Worm (Caenorhabditis elegans) whole organism, early embryonic: ENCODE data around the gene F55G11.4.

Experiments
- B0310.2 ChIP-seq: sonication (generic microtip); optimal IDR thresholded peaks from 2 replicates; lab custom pipeline; 2016; ENCODE audit warnings: mild to moderate bottlenecking, missing genetic modification characterization, missing compliant biosample characterization
- F13C5.2 ChIP-seq: sonication (generic microtip); optimal IDR thresholded peaks from 2 replicates; lab custom pipeline; 2017; ENCODE audit warnings: mild to moderate bottlenecking, missing genetic modification characterization, inconsistent platforms, missing compliant biosample characterization
- aly-1 ChIP-seq: sonication (generic microtip); optimal IDR thresholded peaks from 2 replicates; lab custom pipeline; 2016; ENCODE audit warnings: missing genetic modification characterization, missing compliant biosample characterization
- ama-1 ChIP-seq: fragments of 150-350 bp; optimal IDR thresholded peaks from 2 replicates; lab custom pipeline; 2014
- ceh-13 ChIP-seq: fragments of 200-800 bp; sonication (Bioruptor generic); optimal IDR thresholded peaks from 2 replicates; lab custom pipeline; 2018; ENCODE audit warnings: mild to moderate bottlenecking, missing genetic modification characterization, missing compliant biosample characterization
- ceh-36 ChIP-seq: sonication (generic microtip); optimal IDR thresholded peaks from 2 replicates; lab custom pipeline; 2016; ENCODE audit warnings: missing genetic modification characterization, inconsistent platforms, missing compliant biosample characterization
- ets-7 ChIP-seq: sonication (generic microtip); optimal IDR thresholded peaks from 2 replicates; lab custom pipeline; 2016; ENCODE audit warnings: missing genotype, missing genetic modification characterization, missing compliant biosample characterization
- flt-1 ChIP-seq: fragments of 200-800 bp; sonication (Bioruptor generic); IDR thresholded peaks from 2 replicates; pipeline ENCODE4 v1.3.6; 2022; ENCODE audit warnings: missing genetic modification characterization, missing compliant biosample characterization
- hmbx-1 ChIP-seq: sonication (generic microtip); optimal IDR thresholded peaks from 2 replicates; lab custom pipeline; 2016; ENCODE audit warnings: mild to moderate bottlenecking, missing genetic modification characterization, missing compliant biosample characterization
- hmg-4 ChIP-seq: fragments of 200-800 bp; sonication (Bioruptor generic); optimal IDR thresholded peaks from 2 replicates; lab custom pipeline; 2018; ENCODE audit warnings: mild to moderate bottlenecking, missing genetic modification characterization, missing compliant biosample characterization
- hnd-1 ChIP-seq: sonication (generic microtip); optimal IDR thresholded peaks from 2 replicates; lab custom pipeline; 2016; ENCODE audit warnings: missing genetic modification characterization, missing compliant biosample characterization
- pes-1 ChIP-seq: fragments of 200-800 bp; sonication (Bioruptor generic); IDR thresholded peaks from 2 replicates; pipeline ENCODE4 v1.3.6; 2022; ENCODE audit warnings: missing genetic modification reagents, missing genetic modification characterization, missing compliant biosample characterization
- scrt-1 ChIP-seq: fragments of 200-800 bp; sonication (Bioruptor generic); IDR thresholded peaks from 2 replicates; pipeline ENCODE4 v1.3.6; 2022; ENCODE audit warnings: missing genetic modification characterization, missing compliant biosample characterization
- sea-1 ChIP-seq: fragments of 200-800 bp; sonication (Bioruptor generic); conservative IDR thresholded peaks from 2 replicates; pipeline ENCODE4 v1.3.6; 2022; ENCODE audit warnings: missing genetic modification characterization, missing compliant biosample characterization
- tbx-11 ChIP-seq: fragments of 200-800 bp; sonication (Bioruptor generic); IDR thresholded peaks from 2 replicates; pipeline ENCODE4 v1.3.6; 2022; ENCODE audit warnings: missing genetic modification characterization, missing compliant biosample characterization
- tbx-37 ChIP-seq: fragments of 200-800 bp; sonication (Bioruptor generic); conservative IDR thresholded peaks from 2 replicates; pipeline ENCODE4 v1.3.6; 2022; ENCODE audit warnings: missing genetic modification reagents, missing genetic modification characterization, missing compliant biosample characterization
- tra-4 ChIP-seq: sonication (generic microtip); optimal IDR thresholded peaks from 2 replicates; lab custom pipeline; 2017; ENCODE audit warnings: missing genetic modification characterization, missing compliant biosample characterization

F55G11.4 gene

ce11 chrIV:13008405-13009208 is 35.2 kb downstream of the F55G11.4 start, which contains the start of gene mbk-2:
Gene mbk-2, plus strand, starts transcription at chrIV:13009158.
- TF ChIP-seq F13C5.2 (tag; lab: Kevin White, UChicago), result no peak
- no peak for TF ChIP-seq ama-1

ce11 chrIV:13009507-13009906 is 36.1 kb downstream of the F55G11.4 start:
- no peak for TF ChIP-seq tbx-11 (GFP tag; lab: Robert Waterston, UW)
- no peak for TF ChIP-seq pes-1 (GFP tag; lab: Robert Waterston, UW)
- no peak for TF ChIP-seq ceh-13 (GFP tag; lab: Kevin White, UChicago)
- TF ChIP-seq B0310.2 (tag; lab: Kevin White, UChicago), result no peak
- no peak for TF ChIP-seq scrt-1
- TF ChIP-seq flt-1 (GFP tag; lab: Robert Waterston, UW), result no peak
- TF ChIP-seq ama-1, result no peak
- TF ChIP-seq hnd-1 (tag; lab: Kevin White, UChicago), result no peak
- no peak for TF ChIP-seq aly-1
- no peak for TF ChIP-seq sea-1 (GFP tag; lab: Robert Waterston, UW)
- no peak for TF ChIP-seq ceh-36 (tag; lab: Kevin White, UChicago)
- TF ChIP-seq hmg-4 (GFP tag; lab: Kevin White, UChicago), result no peak
- TF ChIP-seq tra-4 (tag; lab: Kevin White, UChicago), result no peak
- TF ChIP-seq F13C5.2 (tag; lab: Kevin White, UChicago), result no peak
- no peak for TF ChIP-seq hmbx-1 (tag; lab: Kevin White, UChicago)

- no peak for TF ChIP-seq F13C5.2 (tag; lab: Kevin White, UChicago)
Observed at ce11 chrIV:13013231-13013630, 39.8 kb downstream of the F55G11.4 start.

- TF ChIP-seq aly-1 (no peak), hnd-1 (tag; lab: Kevin White, UChicago) (no peak), tbx-37 (GFP tag; lab: Robert Waterston, UW) (no peak), ceh-36 (tag; lab: Kevin White, UChicago) (no peak), ets-7 (tag; lab: Kevin White, UChicago) (no peak), pes-1 (GFP tag; lab: Robert Waterston, UW) (no peak), hmg-4 (GFP tag; lab: Kevin White, UChicago) (no peak), tra-4 (tag; lab: Kevin White, UChicago) (no peak), hmbx-1 (tag; lab: Kevin White, UChicago) (no peak), ama-1 (no peak), scrt-1 (no peak), ceh-13 (GFP tag; lab: Kevin White, UChicago) (no peak), B0310.2 (tag; lab: Kevin White, UChicago) (no peak), F13C5.2 (tag; lab: Kevin White, UChicago) (no peak), sea-1 (GFP tag; lab: Robert Waterston, UW) (no peak), tbx-11 (GFP tag; lab: Robert Waterston, UW) (no peak), flt-1 (GFP tag; lab: Robert Waterston, UW) (no peak)
Observed at ce11 chrIV:13013711-13014341, 40.4 kb downstream of the F55G11.4 start.

ce11 chrIV:13015801-13016404 is 42.5 kb downstream of the F55G11.4 start:
- no peak for TF ChIP-seq F13C5.2 (tag; lab: Kevin White, UChicago)
- no peak for TF ChIP-seq tbx-37 (GFP tag; lab: Robert Waterston, UW)
- no peak for TF ChIP-seq ceh-13 (GFP tag; lab: Kevin White, UChicago)
- TF ChIP-seq tra-4 (tag; lab: Kevin White, UChicago), result no peak
- TF ChIP-seq scrt-1, result no peak
- TF ChIP-seq pes-1 (GFP tag; lab: Robert Waterston, UW), result no peak
- no peak for TF ChIP-seq B0310.2 (tag; lab: Kevin White, UChicago)
- TF ChIP-seq hnd-1 (tag; lab: Kevin White, UChicago), result no peak
- no peak for TF ChIP-seq flt-1 (GFP tag; lab: Robert Waterston, UW)
- TF ChIP-seq hmg-4 (GFP tag; lab: Kevin White, UChicago), result no peak
- no peak for TF ChIP-seq tbx-11 (GFP tag; lab: Robert Waterston, UW)
- TF ChIP-seq aly-1, result no peak
- TF ChIP-seq ama-1, result no peak
- TF ChIP-seq ets-7 (tag; lab: Kevin White, UChicago), result no peak
- TF ChIP-seq sea-1 (GFP tag; lab: Robert Waterston, UW), result no peak
- TF ChIP-seq hmbx-1 (tag; lab: Kevin White, UChicago), result no peak
- no peak for TF ChIP-seq ceh-36 (tag; lab: Kevin White, UChicago)

- no peak for TF ChIP-seq pes-1 (GFP tag; lab: Robert Waterston, UW)
- TF ChIP-seq scrt-1, result no peak
- TF ChIP-seq F13C5.2 (tag; lab: Kevin White, UChicago), result no peak
- TF ChIP-seq tra-4 (tag; lab: Kevin White, UChicago), result no peak
- TF ChIP-seq ets-7 (tag; lab: Kevin White, UChicago), result no peak
- no peak for TF ChIP-seq ceh-13 (GFP tag; lab: Kevin White, UChicago)
- TF ChIP-seq hmbx-1 (tag; lab: Kevin White, UChicago), result no peak
- TF ChIP-seq tbx-11 (GFP tag; lab: Robert Waterston, UW), result no peak
- TF ChIP-seq ama-1, result no peak
- no peak for TF ChIP-seq tbx-37 (GFP tag; lab: Robert Waterston, UW)
- no peak for TF ChIP-seq aly-1
- TF ChIP-seq B0310.2 (tag; lab: Kevin White, UChicago), result no peak
- TF ChIP-seq ceh-36 (tag; lab: Kevin White, UChicago), result no peak
- TF ChIP-seq flt-1 (GFP tag; lab: Robert Waterston, UW), result no peak
- no peak for TF ChIP-seq sea-1 (GFP tag; lab: Robert Waterston, UW)
- no peak for TF ChIP-seq hnd-1 (tag; lab: Kevin White, UChicago)
- no peak for TF ChIP-seq hmg-4 (GFP tag; lab: Kevin White, UChicago)
Observed at ce11 chrIV:13016820-13017219, 43.4 kb downstream of the F55G11.4 start.
